Worm (Caenorhabditis elegans): ENCODE data around the gene gbb-2.

DNA sequence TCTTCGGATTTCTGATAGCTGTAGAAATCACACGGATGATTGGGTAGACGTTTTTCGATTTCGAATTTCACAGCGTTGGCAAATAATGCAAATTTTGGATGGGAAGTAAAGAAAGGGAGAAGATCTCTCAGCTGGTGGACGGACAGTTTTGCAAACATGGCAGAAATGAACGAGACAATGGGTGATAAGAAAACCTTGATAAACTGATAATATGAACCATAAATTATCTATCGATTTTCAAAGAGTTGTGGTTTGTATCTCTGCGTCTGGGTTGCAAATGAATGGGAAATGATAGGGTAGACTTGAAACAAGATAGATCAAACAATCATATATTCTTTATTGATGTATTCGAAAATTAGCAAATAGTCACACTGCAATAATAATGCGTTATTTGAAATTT is 23.6 kb upstream of the gbb-2 start, which contains the start of gene ZK185.3:
- TF ChIP-seq lin-39 (tag; optimal IDR thresholded peaks at IDR 0.05) (no peak), sea-2 (GFP tag; optimal IDR thresholded peaks at IDR 0.05) (no peak), unc-62 (GFP tag; optimal IDR thresholded peaks at IDR 0.05) (no peak), fkh-10 (GFP tag; optimal IDR thresholded peaks at IDR 0.05) (no peak), egl-27 (tag; optimal IDR thresholded peaks at IDR 0.05) (no peak), ztf-11 (tag; optimal IDR thresholded peaks at IDR 0.05) (no peak), pqm-1 (tag; optimal IDR thresholded peaks at IDR 0.05) (peak; percentile 98), nhr-76 (tag; optimal IDR thresholded peaks at IDR 0.05) (no peak), elt-1 (tag; optimal IDR thresholded peaks at IDR 0.05) (no peak)
